Worm (Caenorhabditis elegans) whole organism, early embryonic: Measurements from ENCODE around the gene oac-3.

ENCODE experiments used
- B0310.2 ChIP-seq: sonication (generic microtip); optimal IDR thresholded peaks from 2 replicates; lab custom pipeline; 2016; ENCODE audit warnings: mild to moderate bottlenecking, missing genetic modification characterization, missing compliant biosample characterization
- ama-1 ChIP-seq: fragments of 150-350 bp; optimal IDR thresholded peaks from 2 replicates; lab custom pipeline; 2014
- ceh-36 ChIP-seq: sonication (generic microtip); optimal IDR thresholded peaks from 2 replicates; lab custom pipeline; 2016; ENCODE audit warnings: missing genetic modification characterization, inconsistent platforms, missing compliant biosample characterization
- ets-7 ChIP-seq: sonication (generic microtip); optimal IDR thresholded peaks from 2 replicates; lab custom pipeline; 2016; ENCODE audit warnings: missing genotype, missing genetic modification characterization, missing compliant biosample characterization
- hmg-4 ChIP-seq: fragments of 200-800 bp; sonication (Bioruptor generic); optimal IDR thresholded peaks from 2 replicates; lab custom pipeline; 2018; ENCODE audit warnings: mild to moderate bottlenecking, missing genetic modification characterization, missing compliant biosample characterization
- pes-1 ChIP-seq: fragments of 200-800 bp; sonication (Bioruptor generic); IDR thresholded peaks from 2 replicates; pipeline ENCODE4 v1.3.6; 2022; ENCODE audit warnings: missing genetic modification reagents, missing genetic modification characterization, missing compliant biosample characterization
- sea-1 ChIP-seq: fragments of 200-800 bp; sonication (Bioruptor generic); conservative IDR thresholded peaks from 2 replicates; pipeline ENCODE4 v1.3.6; 2022; ENCODE audit warnings: missing genetic modification characterization, missing compliant biosample characterization
- tra-4 ChIP-seq: sonication (generic microtip); optimal IDR thresholded peaks from 2 replicates; lab custom pipeline; 2017; ENCODE audit warnings: missing genetic modification characterization, missing compliant biosample characterization

DNA sequence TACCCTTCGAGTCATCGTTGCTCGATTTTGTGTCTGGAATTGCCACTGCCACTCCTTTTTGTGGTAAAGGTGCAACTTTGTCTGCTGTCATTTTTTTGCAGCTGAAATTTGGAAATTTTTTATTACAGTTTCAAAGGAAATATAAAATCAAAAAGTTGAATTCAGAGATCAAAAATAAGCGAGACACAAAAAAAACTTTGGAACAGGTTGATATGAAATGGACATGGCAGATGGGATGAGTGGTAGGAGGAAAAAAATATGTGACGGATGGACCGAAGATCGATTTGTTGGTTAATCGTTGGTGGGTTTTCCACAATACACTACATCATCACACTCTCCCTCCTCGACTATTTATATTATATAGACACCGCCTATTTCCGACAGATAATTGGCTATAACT, 35.2 kb downstream of the oac-3 start, which contains the start of gene R10D12.1:
- no peak for TF ChIP-seq pes-1 (GFP tag; lab: Robert Waterston, UW)
- TF ChIP-seq ama-1 (lab: Kevin White, UChicago), result no peak
- no peak for TF ChIP-seq hmg-4 (GFP tag; lab: Kevin White, UChicago)
- no peak for TF ChIP-seq tra-4 (tag; lab: Kevin White, UChicago)
- no peak for TF ChIP-seq ceh-36 (tag; lab: Kevin White, UChicago)
- no peak for TF ChIP-seq B0310.2 (tag; lab: Kevin White, UChicago)
- no peak for TF ChIP-seq ets-7
- TF ChIP-seq sea-1, result no peak
